Worm (Caenorhabditis elegans) whole organism, L4 larva: ENCODE measurements around the gene sri-29.

Experiments
- Y105C5A.15 ChIP-seq: fragments of 200-800 bp; sonication (Bioruptor generic); IDR thresholded peaks from 2 replicates; pipeline ENCODE4 v1.3.6; 2022; ENCODE audit warnings: missing genetic modification characterization, missing compliant biosample characterization
- aha-1 ChIP-seq: fragments of 150-350 bp; peaks from one replicate; lab custom pipeline; 2014; ENCODE audit warnings: missing biosample characterization, missing genetic modification characterization
- attf-4 ChIP-seq: sonication (generic microtip); optimal IDR thresholded peaks from 3 replicates; lab custom pipeline; 2017; ENCODE audit warnings: missing biosample characterization, missing genetic modification characterization
- ceh-20 ChIP-seq: fragments of 200-800 bp; sonication (Bioruptor generic); IDR thresholded peaks from 2 replicates; pipeline ENCODE4 v1.3.6; 2022; ENCODE audit warnings: missing genetic modification reagents, missing genetic modification characterization, missing compliant biosample characterization
- ceh-28 ChIP-seq: fragments of 150-350 bp; optimal IDR thresholded peaks from 2 replicates; lab custom pipeline; 2014; ENCODE audit warnings: missing biosample characterization, missing genetic modification reagents, missing genetic modification characterization
- ces-1 ChIP-seq: fragments of 150-350 bp; sonication (generic microtip); optimal IDR thresholded peaks from 4 replicates; lab custom pipeline; 2014; ENCODE audit warnings: missing biosample characterization, missing genetic modification reagents, missing genetic modification characterization
- fkh-10 ChIP-seq: fragments of 150-350 bp; optimal IDR thresholded peaks from 2 replicates; lab custom pipeline; 2014; ENCODE audit warnings: missing biosample characterization, missing genetic modification reagents, missing genetic modification characterization
- hif-1 ChIP-seq, 2 experiments: sonication (generic microtip); optimal IDR thresholded peaks; 2 replicates each; lab custom pipeline; 2016 to 2017; ENCODE audit warnings: missing compliant biosample characterization in 2 of 2, missing genetic modification characterization in 2 of 2, missing genetic modification reagents in 2 of 2, missing genotype in 2 of 2, mild to moderate bottlenecking in 1 of 2
- lin-38 ChIP-seq: fragments of 200-800 bp; sonication (Bioruptor generic); IDR thresholded peaks from 2 replicates; pipeline ENCODE4 v1.3.6; 2022; ENCODE audit warnings: missing genetic modification reagents, missing genetic modification characterization, missing compliant biosample characterization
- mdl-1 ChIP-seq, 2 experiments: fragments of 150-350 bp in 1 of 2; sonication (generic microtip) in 1 of 2; optimal IDR thresholded peaks; 2 replicates each; lab custom pipeline; 2014 to 2017; ENCODE audit warnings: missing biosample characterization in 2 of 2, missing genetic modification characterization in 2 of 2
- mes-2 ChIP-seq: sonication (generic microtip); optimal IDR thresholded peaks from 2 replicates; lab custom pipeline; 2016; ENCODE audit warnings: missing genotype, mild to moderate bottlenecking, missing genetic modification characterization, missing compliant biosample characterization; ENCODE audit not compliant: poor library complexity, severe bottlenecking
- nhr-10 ChIP-seq: fragments of 150-350 bp; optimal IDR thresholded peaks from 2 replicates; lab custom pipeline; 2014; ENCODE audit warnings: missing biosample characterization, missing genetic modification characterization
- nhr-76 ChIP-seq: fragments of 150-350 bp; optimal IDR thresholded peaks from 2 replicates; lab custom pipeline; 2014; ENCODE audit warnings: missing biosample characterization, missing genetic modification characterization
- sdz-12 ChIP-seq: fragments of 200-800 bp; sonication (Bioruptor generic); optimal IDR thresholded peaks from 2 replicates; lab custom pipeline; 2018; ENCODE audit warnings: mild to moderate bottlenecking, missing genetic modification characterization, missing compliant biosample characterization
- snpc-4 ChIP-seq: fragments of 150-350 bp; optimal IDR thresholded peaks from 2 replicates; lab custom pipeline; 2014; ENCODE audit warnings: missing biosample characterization, missing genetic modification characterization
- vab-7 ChIP-seq: fragments of 200-800 bp; sonication (Bioruptor generic); IDR thresholded peaks from 2 replicates; pipeline ENCODE4 v1.3.6; 2022; ENCODE audit warnings: missing genetic modification reagents, missing genetic modification characterization, missing compliant biosample characterization
- zag-1 ChIP-seq: fragments of 150-350 bp; optimal IDR thresholded peaks from 2 replicates; lab custom pipeline; 2014; ENCODE audit warnings: missing biosample characterization, missing genetic modification characterization
- zfp-3 ChIP-seq: fragments of 200-800 bp; sonication (Bioruptor generic); conservative IDR thresholded peaks from 2 replicates; pipeline ENCODE4 v1.3.6; 2022; ENCODE audit warnings: missing genetic modification reagents, missing genetic modification characterization, missing compliant biosample characterization

sri-29 gene

DNA sequence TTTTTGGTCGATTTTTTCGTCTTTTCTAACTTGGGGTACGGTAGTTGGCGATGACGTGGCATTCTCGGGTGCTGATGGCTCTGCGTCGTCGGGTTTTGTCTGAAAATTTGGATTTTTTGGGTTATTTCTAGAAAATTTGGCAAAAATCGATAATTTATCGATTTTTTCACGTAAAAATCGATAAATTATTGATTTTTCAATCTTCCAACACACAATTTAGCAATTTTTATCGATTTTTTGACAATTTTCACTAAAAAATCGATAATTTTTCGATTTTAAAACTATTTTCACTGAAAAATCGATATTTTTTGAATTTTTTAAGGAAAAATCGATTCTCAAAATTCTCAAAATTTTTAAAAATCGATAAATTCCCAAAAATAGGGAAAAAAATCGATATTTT is 18.8 kb downstream of the sri-29 start:
- TF ChIP-seq nhr-10 (tag; lab: Kevin White, UChicago) (no peak), ceh-28 (peak; percentile 89)

DNA sequence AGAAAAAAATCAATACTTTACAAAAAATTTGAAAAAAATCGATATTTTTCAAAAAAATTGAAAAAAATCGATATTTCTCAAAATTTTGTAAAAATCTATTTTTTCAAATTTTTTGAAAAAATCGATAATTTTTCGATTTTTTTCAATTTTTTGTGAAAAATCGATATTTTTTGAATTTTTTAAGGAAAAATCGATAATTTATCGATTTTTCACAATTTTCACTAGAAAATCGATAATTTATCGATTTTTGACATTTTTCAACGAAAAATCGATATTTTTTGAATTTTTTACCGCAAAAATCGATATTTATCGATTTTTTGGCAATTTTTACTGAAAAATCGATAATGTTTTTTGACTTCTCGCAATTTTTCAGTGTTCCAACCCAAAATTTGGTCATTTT is 19.2 kb downstream of the sri-29 start:
- no peak for TF ChIP-seq aha-1 (tag; lab: Kevin White, UChicago)
- TF ChIP-seq ceh-28, result peak; percentile 94

DNA sequence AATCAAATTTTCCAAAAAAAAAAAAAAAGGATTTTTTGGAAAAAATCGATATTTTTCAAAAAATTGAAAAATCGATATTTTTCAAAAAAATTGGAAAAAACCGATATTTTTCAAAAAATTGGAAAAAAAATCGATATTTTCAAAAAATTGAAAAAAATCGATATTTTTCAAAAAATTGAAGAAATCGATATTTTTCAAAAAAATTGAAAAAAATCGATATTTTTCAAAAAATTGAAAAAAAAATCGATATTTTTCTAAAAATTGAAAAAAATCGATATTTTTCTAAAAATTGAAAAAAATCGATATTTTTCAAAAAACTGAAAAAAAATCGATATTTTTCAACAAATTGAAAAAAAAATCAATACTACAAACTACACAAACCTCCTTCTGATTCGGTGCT is 19.9 kb downstream of the sri-29 start:
- TF ChIP-seq fkh-10 (GFP tag; lab: Kevin White, UChicago) (no peak), ceh-28 (peak; percentile 77)

DNA sequence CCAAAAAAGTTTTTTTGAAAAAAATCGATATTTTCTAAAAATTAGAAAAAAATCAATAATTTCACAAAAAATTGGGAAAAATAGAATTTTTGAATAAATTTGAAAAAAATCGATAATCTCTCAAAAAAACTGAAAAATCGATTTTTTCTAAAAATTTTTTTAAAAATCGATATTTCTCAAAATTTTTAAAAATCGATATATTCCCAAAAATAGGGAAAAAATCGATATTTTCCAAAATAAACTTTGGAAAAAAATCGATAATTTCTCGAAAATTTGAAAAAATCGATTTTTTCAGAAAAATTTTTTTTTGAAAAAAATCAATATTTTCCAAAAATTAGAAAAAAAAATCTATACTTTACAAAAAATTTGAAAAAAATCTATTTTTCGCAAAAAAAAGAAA is 20.5 kb downstream of the sri-29 start:
- TF ChIP-seq ceh-28, result peak; percentile 70
- TF ChIP-seq nhr-76, result no peak
- TF ChIP-seq mdl-1 (tag; optimal IDR thresholded peaks at IDR 0.05; lab: Kevin White, UChicago), result no peak

DNA sequence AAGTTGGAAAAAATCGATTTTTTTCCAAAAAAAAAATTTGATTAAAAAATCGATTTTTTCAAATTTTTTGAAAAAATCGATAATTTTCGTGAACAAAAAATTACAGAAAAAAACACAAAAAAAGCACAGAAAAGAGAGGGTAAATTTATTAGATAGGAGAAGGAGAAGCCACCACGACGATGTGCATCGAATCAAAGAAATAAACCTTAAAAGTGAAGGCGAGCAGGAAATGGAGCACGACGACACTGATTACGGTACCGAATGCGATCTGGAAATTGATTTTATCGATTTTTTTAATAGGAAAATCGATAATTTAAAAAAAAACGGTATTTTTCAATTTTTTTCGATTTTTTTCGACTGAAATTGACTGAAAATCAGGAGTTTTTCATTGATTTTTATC is 21.0 kb downstream of the sri-29 start:
- TF ChIP-seq hif-1 (tag; optimal IDR thresholded peaks at IDR 0.05; lab: Kevin White, UChicago) (no peak), ceh-28 (peak; percentile 12), attf-4 (tag; lab: Kevin White, UChicago) (no peak)
- TF ChIP-seq, all 104 proteins: peak for 1

DNA sequence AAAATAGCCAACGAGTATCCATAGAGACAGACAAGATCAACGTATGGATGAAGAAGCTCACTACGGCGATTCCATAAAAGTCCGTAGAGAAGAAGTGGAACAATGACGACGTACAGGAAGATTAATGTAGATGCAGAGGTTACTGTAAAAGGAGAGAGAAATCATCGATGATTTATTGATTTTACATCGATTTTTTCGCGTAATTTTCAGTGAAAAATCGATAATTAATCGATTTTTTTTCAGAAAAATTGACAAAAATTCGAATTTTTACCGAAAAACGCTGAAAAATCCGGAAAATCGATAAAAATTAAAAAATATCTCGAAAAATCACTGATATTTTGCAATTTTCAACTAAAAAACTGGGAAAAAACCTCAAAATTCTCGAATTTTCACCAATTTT is 22.3 kb downstream of the sri-29 start:
- TF ChIP-seq ceh-28, result peak; percentile 81
- no peak for TF ChIP-seq sdz-12 (GFP tag; lab: Kevin White, UChicago)

DNA sequence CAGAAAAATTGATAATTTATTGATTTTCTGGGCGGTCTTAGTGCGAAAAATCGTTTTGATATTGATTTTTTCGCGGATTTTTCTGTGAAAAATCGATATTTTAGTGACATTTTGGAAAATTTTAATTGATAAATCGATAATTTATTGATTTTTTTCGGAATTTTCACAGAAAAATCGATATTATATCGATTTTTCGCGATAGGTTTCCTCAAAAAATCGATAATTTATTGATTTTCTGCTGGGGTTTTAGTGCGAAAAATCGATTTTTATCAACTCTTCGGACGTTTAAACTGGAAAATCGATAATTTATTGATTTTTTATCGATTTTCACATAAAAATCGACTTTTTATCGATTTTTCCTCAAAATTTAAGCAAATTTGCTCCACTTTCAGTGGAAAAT is 23.3 kb downstream of the sri-29 start:
- TF ChIP-seq ceh-28, result peak; percentile 96
- TF ChIP-seq vab-7 (GFP tag; lab: Robert Waterston, UW), result no peak

DNA sequence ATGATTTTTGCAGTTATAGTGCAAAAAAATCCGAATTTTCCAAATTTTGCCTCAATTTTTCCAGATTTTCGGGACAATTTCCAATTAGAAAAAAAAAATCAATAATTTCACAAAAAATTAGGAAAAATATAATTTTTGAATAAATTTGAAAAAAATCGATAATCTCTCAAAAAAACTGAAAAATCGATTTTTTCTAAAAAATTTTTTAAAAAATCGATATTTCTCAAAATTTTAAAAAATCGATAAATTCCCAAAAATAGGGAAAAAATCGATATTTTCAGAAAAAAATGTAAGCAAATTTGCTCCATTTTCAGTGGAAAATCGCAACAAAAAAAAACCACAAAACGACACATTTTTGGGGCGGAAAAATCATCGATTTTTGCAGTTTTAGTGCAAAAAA is 23.8 kb downstream of the sri-29 start:
- TF ChIP-seq zfp-3 (GFP tag; lab: Robert Waterston, UW) (no peak), aha-1 (tag; lab: Kevin White, UChicago) (peak; percentile 86), nhr-10 (tag; lab: Kevin White, UChicago) (no peak)
- TF ChIP-seq, all 104 proteins: peak for 1

DNA sequence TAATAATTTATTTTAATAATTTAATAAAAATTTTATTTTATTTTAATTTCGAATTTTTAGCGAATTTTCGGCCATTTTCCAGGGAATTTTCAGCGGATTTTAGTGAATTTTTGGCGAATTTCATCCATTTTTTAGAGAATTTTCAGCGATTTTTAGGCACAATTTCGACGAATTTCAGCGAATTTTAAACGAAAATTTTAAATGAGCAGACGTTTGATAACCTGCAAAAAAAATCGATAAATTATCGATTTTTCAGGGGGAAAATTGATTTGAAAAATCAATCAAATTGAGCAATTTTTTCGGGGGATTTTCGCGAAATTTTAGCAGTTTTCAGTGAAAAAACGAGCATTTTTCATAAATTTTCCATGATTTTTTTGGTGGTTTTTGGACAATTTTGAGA is 24.5 kb downstream of the sri-29 start:
- TF ChIP-seq ceh-28, result peak; percentile 55
- TF ChIP-seq zag-1, result no peak
- no peak for TF ChIP-seq lin-38 (GFP tag; lab: Robert Waterston, UW)
- TF ChIP-seq aha-1 (tag; lab: Kevin White, UChicago), result peak; percentile 61

DNA sequence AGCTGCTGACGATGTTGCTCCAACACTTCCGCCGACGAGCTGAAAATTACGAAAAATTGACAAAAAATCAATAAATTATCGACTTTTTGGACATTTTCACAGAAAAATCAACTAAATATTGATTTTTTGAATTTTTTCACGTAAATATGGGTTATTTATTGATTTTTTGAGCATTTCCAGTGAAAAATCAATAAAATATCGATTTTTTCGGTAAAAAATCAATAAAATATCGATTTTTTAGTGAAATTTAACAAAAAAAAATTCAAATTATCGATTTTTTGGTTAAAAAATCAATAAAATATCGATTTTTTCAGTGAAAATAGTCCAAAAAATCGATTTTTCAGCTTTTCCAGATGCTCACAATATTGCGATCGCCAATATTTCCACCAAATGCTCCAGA is 26.1 kb downstream of the sri-29 start:
- no peak for TF ChIP-seq Y105C5A.15 (GFP tag; lab: Robert Waterston, UW)
- peak; percentile 95 for TF ChIP-seq ceh-28

DNA sequence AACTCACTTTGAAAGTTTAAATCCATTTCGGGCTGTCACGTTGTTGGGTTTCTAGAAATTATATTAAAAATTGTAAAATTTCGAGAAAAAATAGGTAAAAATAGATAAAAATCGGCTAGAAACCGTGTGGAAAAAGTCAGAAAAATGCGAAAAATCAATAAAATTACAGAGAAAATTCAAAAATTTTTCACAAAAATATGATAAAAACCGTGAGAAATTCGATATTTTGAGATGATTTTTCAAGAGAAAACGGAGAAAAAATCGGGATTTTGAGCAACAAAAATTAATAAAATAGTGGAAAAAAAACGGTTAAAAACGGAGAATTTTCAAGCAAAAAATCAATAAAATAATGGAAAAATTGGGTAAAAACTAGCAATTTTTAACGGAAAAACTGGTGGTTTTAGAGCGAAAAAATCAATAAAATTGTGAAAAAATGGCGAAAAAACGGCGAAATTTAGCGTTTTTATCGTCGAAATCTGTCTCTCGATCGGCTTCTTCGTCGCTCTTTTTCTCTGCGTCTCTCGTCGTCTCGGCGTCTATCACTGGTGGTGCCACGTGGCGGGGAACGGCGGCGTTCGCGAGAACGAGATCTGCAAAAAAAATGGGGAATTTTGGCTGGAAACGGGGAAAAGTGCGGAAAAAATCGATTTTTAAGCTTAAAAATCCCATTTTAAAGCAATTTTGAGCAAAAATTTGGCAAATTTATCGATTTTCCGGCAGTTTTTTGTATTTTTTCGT is 27.1 kb downstream of the sri-29 start, which contains the start of gene Y25C1A.7:
Gene Y25C1A.7, minus strand, starts transcription at position 51 of the 738 bp plus-strand sequence.
- TF ChIP-seq mes-2 (tag; lab: Kevin White, UChicago), result peak; percentile 35
- no peak for TF ChIP-seq ceh-20 (GFP tag; lab: Robert Waterston, UW)
- TF ChIP-seq snpc-4 (tag; lab: Kevin White, UChicago), result no peak
- TF ChIP-seq ces-1 (GFP tag; lab: Kevin White, UChicago), result no peak
- TF ChIP-seq zag-1, result no peak
